Worm (Caenorhabditis elegans): ENCODE measurements around the gene K01A2.5.

Gene K01A2.5

ce11 chrII:333853-334449 is 32.9 kb downstream of the K01A2.5 start:
- peak; percentile 97 for TF ChIP-seq blmp-1 (tag; optimal IDR thresholded peaks at IDR 0.05)
- no peak for TF ChIP-seq vab-15 (tag; optimal IDR thresholded peaks at IDR 0.05)
- TF ChIP-seq elt-2 (tag; optimal IDR thresholded peaks at IDR 0.05), result peak; percentile 52
- TF ChIP-seq pqm-1 (tag; optimal IDR thresholded peaks at IDR 0.05), result peak; percentile 38
- peak in 4 of 6 experiments; percentile 25 to 65 (median 51) for TF ChIP-seq elt-3 (tag; optimal IDR thresholded peaks at IDR 0.05)

ce11 chrII:334828-335227 is 33.8 kb downstream of the K01A2.5 start:
- no peak for TF ChIP-seq alr-1 (tag; optimal IDR thresholded peaks at IDR 0.05; ENCODE audit: borderline replicate concordance)
- no peak for TF ChIP-seq lir-3 (tag; optimal IDR thresholded peaks at IDR 0.05; ENCODE audit: poor library complexity)
- TF ChIP-seq isw-1 (GFP tag; IDR thresholded peaks at IDR 0.05), result no peak
- TF ChIP-seq mep-1 (tag; optimal IDR thresholded peaks at IDR 0.05), result no peak
- TF ChIP-seq ceh-82 (tag; optimal IDR thresholded peaks at IDR 0.05), result no peak
- TF ChIP-seq aha-1 (tag; optimal IDR thresholded peaks at IDR 0.05), result no peak
- no peak for TF ChIP-seq nhr-77 (tag; optimal IDR thresholded peaks at IDR 0.05)
- no peak for TF ChIP-seq ama-1 (optimal IDR thresholded peaks at IDR 0.05)
- TF ChIP-seq nhr-47 (tag; optimal IDR thresholded peaks at IDR 0.05), result peak; percentile 13
- no peak for TF ChIP-seq nhr-84 (tag; optimal IDR thresholded peaks at IDR 0.05)
- TF ChIP-seq lin-13 (GFP tag; optimal IDR thresholded peaks at IDR 0.05), result no peak
- TF ChIP-seq irx-1 (tag; optimal IDR thresholded peaks at IDR 0.05), result no peak
- no peak for TF ChIP-seq efl-3 (GFP tag; optimal IDR thresholded peaks at IDR 0.05)
- TF ChIP-seq dsc-1 (tag; optimal IDR thresholded peaks at IDR 0.05), result no peak
- no peak for TF ChIP-seq egl-13 (tag; optimal IDR thresholded peaks at IDR 0.05)
- TF ChIP-seq mab-9 (GFP tag; IDR thresholded peaks at IDR 0.05), result no peak
- TF ChIP-seq ceh-8 (GFP tag; optimal IDR thresholded peaks at IDR 0.05), result no peak
- TF ChIP-seq F16B12.6 (tag; optimal IDR thresholded peaks at IDR 0.05), result no peak
- no peak for TF ChIP-seq nhr-28 (tag; optimal IDR thresholded peaks at IDR 0.05)
- TF ChIP-seq nhr-85 (tag), result no peak
- TF ChIP-seq pax-3 (tag; optimal IDR thresholded peaks at IDR 0.05), result peak; percentile 75
- no peak for TF ChIP-seq nhr-12 (tag; optimal IDR thresholded peaks at IDR 0.05)
- TF ChIP-seq jun-1 (tag; optimal IDR thresholded peaks at IDR 0.05), result no peak
- TF ChIP-seq hpl-2 (GFP tag; optimal IDR thresholded peaks at IDR 0.05), result no peak
- TF ChIP-seq tlp-1 (tag; optimal IDR thresholded peaks at IDR 0.05), result no peak
- no peak for TF ChIP-seq ztf-11 (tag; optimal IDR thresholded peaks at IDR 0.05)
- no peak for TF ChIP-seq unc-30 (tag; optimal IDR thresholded peaks at IDR 0.05)
- peak; percentile 79 for TF ChIP-seq fkh-8 (tag; optimal IDR thresholded peaks at IDR 0.05)
- TF ChIP-seq lin-14 (GFP tag; optimal IDR thresholded peaks at IDR 0.05), result no peak
- peak; percentile 48 for TF ChIP-seq nhr-11 (tag; optimal IDR thresholded peaks at IDR 0.05)
- TF ChIP-seq fkh-4 (tag; optimal IDR thresholded peaks at IDR 0.05; ENCODE audit: borderline replicate concordance), result no peak
- no peak for TF ChIP-seq dpl-1 (GFP tag; optimal IDR thresholded peaks at IDR 0.05)
- TF ChIP-seq aly-2 (tag; optimal IDR thresholded peaks at IDR 0.05), result no peak
- TF ChIP-seq mdl-1 (tag; optimal IDR thresholded peaks at IDR 0.05), result no peak
- no peak for TF ChIP-seq unc-86 (tag; optimal IDR thresholded peaks at IDR 0.05)
- TF ChIP-seq C16A3.4 (tag; optimal IDR thresholded peaks at IDR 0.05), result no peak

ce11 chrII:337233-337832 is 36.3 kb downstream of the K01A2.5 start, which contains the start of gene cpn-2:
TSS of gene cpn-2 (plus strand) at chrII:337782.
- TF ChIP-seq efl-3 (GFP tag; optimal IDR thresholded peaks at IDR 0.05) (no peak), blmp-1 (tag; optimal IDR thresholded peaks at IDR 0.05) (peak; percentile 97), nhr-85 (tag) (peak; percentile 17)
